Worm (Caenorhabditis elegans) whole organism, L1 larva: ENCODE data around the gene B0280.9.

ENCODE experiments used
- ama-1 ChIP-seq: fragments of 150-350 bp; optimal IDR thresholded peaks from 2 replicates; lab custom pipeline; 2014
- hpl-2 ChIP-seq: fragments of 150-350 bp; optimal IDR thresholded peaks from 2 replicates; lab custom pipeline; 2014; ENCODE audit warnings: missing biosample characterization, missing genetic modification reagents, missing genetic modification characterization
- mef-2 ChIP-seq: fragments of 150-350 bp; optimal IDR thresholded peaks from 2 replicates; lab custom pipeline; 2014; ENCODE audit warnings: missing biosample characterization, missing genetic modification characterization
- skn-1 ChIP-seq: fragments of 150-350 bp; optimal IDR thresholded peaks from 2 replicates; lab custom pipeline; 2014; ENCODE audit warnings: missing biosample characterization, missing genetic modification characterization
- snpc-4 ChIP-seq: fragments of 150-350 bp; optimal IDR thresholded peaks from 2 replicates; lab custom pipeline; 2014; ENCODE audit warnings: missing biosample characterization, missing genetic modification characterization

DNA sequence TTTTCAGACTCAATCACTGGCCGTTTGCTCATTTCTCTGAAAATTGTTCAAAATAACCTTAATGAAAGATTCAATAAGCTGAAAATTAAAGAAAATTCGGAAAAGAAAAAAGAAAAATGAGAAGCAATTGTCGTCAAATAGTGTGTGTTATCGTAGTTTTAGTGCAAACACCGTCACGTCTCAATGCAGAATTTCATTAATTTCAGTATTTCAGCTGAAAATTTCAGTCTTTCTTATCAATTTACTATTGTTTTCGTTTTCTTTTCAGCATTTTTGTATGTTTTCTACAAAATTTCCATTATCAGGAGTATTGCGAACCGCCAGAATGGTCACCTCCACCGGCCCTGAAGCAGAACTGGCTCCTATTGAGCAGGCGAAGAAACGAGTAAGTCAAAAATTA lies at the start of gene B0280.9, which contains the start of gene rpia-1:
- TF ChIP-seq ama-1 (lab: Kevin White, UChicago) (no peak), snpc-4 (tag; lab: Kevin White, UChicago) (no peak), hpl-2 (GFP tag; lab: Kevin White, UChicago) (no peak), mef-2 (tag; lab: Kevin White, UChicago) (no peak), skn-1 (tag; lab: Kevin White, UChicago) (no peak)
